Worm (Caenorhabditis elegans): ENCODE data around the gene sre-11.

ce11 chrV:7653567-7653966 is 30.2 kb downstream of the sre-11 start, which contains the start of gene srh-200:
- TF ChIP-seq him-1 (tag; optimal IDR thresholded peaks at IDR 0.05) = no peak
- no peak for TF ChIP-seq dao-5 (tag; optimal IDR thresholded peaks at IDR 0.05)
- no peak for TF ChIP-seq W03F9.2 (tag; optimal IDR thresholded peaks at IDR 0.05)

Data from whole organism, L4/young adult.